Worm (Caenorhabditis elegans): ENCODE measurements around the gene F21G4.5.

Gene F21G4.5

ce11 chrX:9954483-9955041, 48.6 kb downstream of the F21G4.5 start, which contains the start of gene cysl-1:
cysl-1 (minus strand) TSS chrX:9954533.
- TF ChIP-seq cebp-2 (GFP tag; IDR thresholded peaks at IDR 0.05) (no peak), C06A6.2 (GFP tag; conservative IDR thresholded peaks at IDR 0.05) (no peak), die-1 (tag; optimal IDR thresholded peaks at IDR 0.05) (no peak)

ce11 chrX:9956052-9956451, 50.1 kb downstream of the F21G4.5 start:
- no peak for TF ChIP-seq T26A5.8 (tag; optimal IDR thresholded peaks at IDR 0.05)
- TF ChIP-seq B0261.1 (tag; optimal IDR thresholded peaks at IDR 0.05), result no peak
- no peak for TF ChIP-seq ceh-58 (GFP tag; IDR thresholded peaks at IDR 0.05)
- TF ChIP-seq pha-4 (tag; optimal IDR thresholded peaks at IDR 0.05), result no peak
- no peak for TF ChIP-seq F22D6.2 (tag; optimal IDR thresholded peaks at IDR 0.05)
- no peak for TF ChIP-seq ztf-18 (tag; optimal IDR thresholded peaks at IDR 0.05)
- no peak for TF ChIP-seq sea-2 (GFP tag; IDR thresholded peaks at IDR 0.05)
- no peak for TF ChIP-seq ztf-25 (GFP tag; IDR thresholded peaks at IDR 0.05)
- TF ChIP-seq snpc-3.4 (tag; optimal IDR thresholded peaks at IDR 0.05), result no peak

ce11 chrX:9957449-9957848, 51.5 kb downstream of the F21G4.5 start:
- no peak for TF ChIP-seq snpc-3.4 (tag; optimal IDR thresholded peaks at IDR 0.05)
- TF ChIP-seq hmg-20 (GFP tag; IDR thresholded peaks at IDR 0.05), result no peak
- no peak for TF ChIP-seq nhr-120 (GFP tag; IDR thresholded peaks at IDR 0.05)
- no peak for TF ChIP-seq F23B12.7 (tag; optimal IDR thresholded peaks at IDR 0.05; ENCODE audit: insufficient read depth)
- TF ChIP-seq nfyb-1 (GFP tag; IDR thresholded peaks at IDR 0.05), result no peak
- no peak for TF ChIP-seq ztf-26 (tag; optimal IDR thresholded peaks at IDR 0.05)
- no peak for TF ChIP-seq F57C9.4 (tag; optimal IDR thresholded peaks at IDR 0.05)
- no peak for TF ChIP-seq let-607 (tag; optimal IDR thresholded peaks at IDR 0.05)
- TF ChIP-seq zim-3 (tag; optimal IDR thresholded peaks at IDR 0.05), result no peak
- no peak for TF ChIP-seq fkh-3 (tag; optimal IDR thresholded peaks at IDR 0.05)
- no peak for TF ChIP-seq Y67H2A.10 (GFP tag; conservative IDR thresholded peaks at IDR 0.05)
- no peak for TF ChIP-seq dpff-1 (tag; optimal IDR thresholded peaks at IDR 0.05)
- TF ChIP-seq dox-1 (GFP tag; IDR thresholded peaks at IDR 0.05), result no peak
- TF ChIP-seq hlh-26 (GFP tag; conservative IDR thresholded peaks at IDR 0.05), result no peak
- no peak for TF ChIP-seq ztf-6 (GFP tag; IDR thresholded peaks at IDR 0.05)
- no peak for TF ChIP-seq ceh-27 (GFP tag; optimal IDR thresholded peaks at IDR 0.05)
- no peak for TF ChIP-seq nhr-90 (tag; optimal IDR thresholded peaks at IDR 0.05)
- no peak for TF ChIP-seq snpc-1.3 (tag; optimal IDR thresholded peaks at IDR 0.05; ENCODE audit: insufficient read depth)

Data from whole organism, young adult.